Fruit fly (Drosophila melanogaster): ENCODE data around the gene Ubr1.

The Ubr1 gene

DNA sequence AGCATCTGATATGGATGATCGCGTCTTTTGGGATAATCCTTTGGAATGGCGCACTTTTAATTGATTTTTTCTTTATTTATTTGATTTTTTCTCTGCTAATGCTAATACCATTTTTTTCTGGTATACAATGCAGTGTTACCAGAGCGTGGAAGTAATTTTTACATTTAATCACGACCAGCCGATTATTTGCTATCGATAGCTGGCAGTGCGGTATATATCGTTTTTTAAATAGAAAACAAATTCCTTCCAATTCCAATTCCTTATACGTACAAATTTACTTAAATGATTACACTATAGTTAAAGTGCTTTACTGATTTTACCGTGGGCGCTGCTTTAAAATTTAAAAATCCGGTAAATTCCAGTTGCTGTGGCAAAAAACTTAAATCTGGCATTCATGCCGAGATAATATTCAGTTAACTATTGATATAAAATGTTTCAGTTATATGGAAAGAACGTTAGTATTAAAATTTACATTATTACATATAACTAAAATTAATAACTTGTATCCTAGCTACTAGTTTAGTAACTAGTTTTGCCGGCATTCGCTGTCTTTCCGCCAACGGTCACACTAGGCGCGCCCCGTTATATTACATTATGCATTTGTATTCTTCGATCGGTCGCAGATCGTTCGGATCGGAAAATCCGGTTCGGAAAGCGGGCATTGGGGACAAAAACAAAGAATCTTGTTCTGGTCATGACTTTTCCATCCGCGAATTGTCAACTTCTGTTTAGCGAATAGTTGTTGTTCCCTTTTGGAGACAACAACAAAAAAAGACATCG lies 25.6 kb downstream of the Ubr1 start, which contains the start of the genes CG13001 and RhoGAP15B (continued):
- TF ChIP-seq ttk (GFP tag; IDR thresholded peaks at IDR 0.05) (no peak), ATbp (GFP tag; optimal IDR thresholded peaks at IDR 0.05) (no peak), kay (GFP tag; optimal IDR thresholded peaks at IDR 0.05) (no peak), CG1832 (GFP tag; optimal IDR thresholded peaks at IDR 0.05) (no peak), CG10366 (GFP tag; IDR thresholded peaks at IDR 0.05) (no peak), CG34422 (GFP tag; IDR thresholded peaks at IDR 0.05) (peak; percentile 33; the same call in 1 of the 3 replicates), CG4617 (GFP tag; optimal IDR thresholded peaks at IDR 0.05; ENCODE audit: borderline replicate concordance) (no peak), CG8478 (optimal IDR thresholded peaks at IDR 0.05) (no peak), CG13123 (GFP tag; optimal IDR thresholded peaks at IDR 0.05) (no peak), Dbx (GFP tag; IDR thresholded peaks at IDR 0.05) (no peak), Bdp1 (GFP tag; optimal IDR thresholded peaks at IDR 0.05) (no peak), CG6765 (GFP tag; optimal IDR thresholded peaks at IDR 0.05) (no peak), tio (GFP tag; optimal IDR thresholded peaks at IDR 0.05) (no peak), Hey (tag; optimal IDR thresholded peaks at IDR 0.05) (no peak), CG3838 (GFP tag; optimal IDR thresholded peaks at IDR 0.05) (no peak), CG7928 (GFP tag; optimal IDR thresholded peaks at IDR 0.05) (no peak), B-H2 (GFP tag; optimal IDR thresholded peaks at IDR 0.05) (no peak), NC2α (GFP tag; optimal IDR thresholded peaks at IDR 0.05) (no peak), CG2875 (GFP tag; optimal IDR thresholded peaks at IDR 0.05) (no peak), ro (GFP tag; IDR thresholded peaks at IDR 0.05) (no peak), sug (tag; optimal IDR thresholded peaks at IDR 0.05) (no peak), CG14667 (GFP tag; IDR thresholded peaks at IDR 0.05) (no peak), Sox102F (GFP tag; optimal IDR thresholded peaks at IDR 0.05) (no peak), dmrt99B (tag; optimal IDR thresholded peaks at IDR 0.05) (no peak), Jarid2 (GFP tag; optimal IDR thresholded peaks at IDR 0.05) (peak; percentile 35), Dref (GFP tag; IDR thresholded peaks at IDR 0.05) (peak; percentile 73), Nf-YB (GFP tag; optimal IDR thresholded peaks at IDR 0.05) (no peak), CG31388 (GFP tag; optimal IDR thresholded peaks at IDR 0.05) (no peak), CG30431 (GFP tag; optimal IDR thresholded peaks at IDR 0.05) (no peak), gce (GFP tag; IDR thresholded peaks at IDR 0.05) (no peak), slbo (GFP tag; IDR thresholded peaks at IDR 0.05) (no peak), CG15073 (GFP tag; optimal IDR thresholded peaks at IDR 0.05) (no peak), CG18262 (tag; optimal IDR thresholded peaks at IDR 0.05) (peak; percentile 6), Abd-B (GFP tag; optimal IDR thresholded peaks at IDR 0.05) (no peak), CG6683 (GFP tag; optimal IDR thresholded peaks at IDR 0.05) (no peak), HLH54F (GFP tag; optimal IDR thresholded peaks at IDR 0.05) (no peak), unc-4 (GFP tag; IDR thresholded peaks at IDR 0.05; ENCODE audit: partially characterized antibody) (peak; percentile 68), bowl (GFP tag; IDR thresholded peaks at IDR 0.05) (no peak), dan (GFP tag; IDR thresholded peaks at IDR 0.05) (no peak), Hsf (GFP tag; optimal IDR thresholded peaks at IDR 0.05) (no peak), CG17912 (GFP tag; optimal IDR thresholded peaks at IDR 0.05) (no peak), CG16863 (GFP tag; optimal IDR thresholded peaks at IDR 0.05) (no peak), CG16779 (GFP tag; IDR thresholded peaks at IDR 0.05) (no peak), wdn (GFP tag; IDR thresholded peaks at IDR 0.05) (no peak), CG10147 (GFP tag; optimal IDR thresholded peaks at IDR 0.05) (no peak), pzg (GFP tag; optimal IDR thresholded peaks at IDR 0.05) (peak; percentile 54), ham (GFP tag; IDR thresholded peaks at IDR 0.05) (no peak), nerfin-2 (GFP tag; IDR thresholded peaks at IDR 0.05; ENCODE audit: partially characterized antibody) (peak; percentile 59), Doc3 (GFP tag; IDR thresholded peaks at IDR 0.05; ENCODE audit: partially characterized antibody) (peak; percentile 58; the same call in 1 of the 3 replicates), Eip74EF (GFP tag; optimal IDR thresholded peaks at IDR 0.05) (no peak)

All from whole organism, embryonic.